Fruit fly (Drosophila melanogaster) whole organism: ENCODE measurements around the gene drm.

Experiments
- CG8478 ChIP-seq: fragments of >200 bp; optimal IDR thresholded peaks from 2 replicates; lab custom pipeline; 2018; ENCODE audit warnings: inconsistent platforms
- Dll ChIP-seq: fragments of >200 bp; optimal IDR thresholded peaks from 2 replicates; lab custom pipeline; 2017
- EcR ChIP-seq, 2 experiments: fragments of >200 bp; optimal IDR thresholded peaks; 2 replicates each; lab custom pipeline; 2017; ENCODE audit warnings: missing biosample characterization in 2 of 2, missing genetic modification characterization in 2 of 2, missing genetic modification reagents in 2 of 2
- pan ChIP-seq: fragments of >200 bp; optimal IDR thresholded peaks from 2 replicates; lab custom pipeline; 2017
- psq ChIP-seq: fragments of >200 bp; optimal IDR thresholded peaks from 2 replicates; lab custom pipeline; 2017
- usp ChIP-seq: fragments of >200 bp; optimal IDR thresholded peaks from 2 replicates; lab custom pipeline; 2017; ENCODE audit warnings: missing biosample characterization, missing genetic modification characterization, mixed read lengths

DNA sequence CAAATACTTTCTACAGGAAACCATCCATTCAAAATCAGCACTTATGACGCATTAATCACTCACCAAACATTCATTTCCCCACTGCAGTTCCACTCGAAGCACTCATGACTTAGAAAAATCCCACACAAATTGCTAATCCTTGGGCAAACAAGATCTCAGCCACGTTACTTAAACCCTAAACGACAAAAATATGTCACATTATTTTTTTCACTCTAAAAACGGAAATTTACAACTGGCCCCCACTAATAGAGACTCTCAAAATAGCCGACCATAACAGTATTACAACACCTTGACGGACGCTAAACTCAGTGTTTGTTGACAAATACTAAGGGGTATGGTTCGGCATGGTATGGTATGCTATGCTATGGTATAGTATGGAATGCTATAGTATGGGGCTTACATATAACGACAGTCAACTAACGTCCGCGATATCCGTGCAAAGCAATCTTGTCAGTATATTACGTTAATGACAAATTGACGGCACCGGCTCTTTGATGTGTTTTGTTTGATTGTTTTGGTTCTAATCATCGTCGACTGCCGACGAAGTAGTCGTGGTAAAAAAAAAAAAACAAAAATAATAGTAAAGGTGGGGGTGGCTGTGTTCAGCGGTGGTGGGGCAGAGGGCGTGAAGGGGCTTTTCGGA, 33.6 kb downstream of the drm start:
- no peak for TF ChIP-seq usp
- no peak for TF ChIP-seq pan (lab: Kevin White, UChicago)
- no peak for TF ChIP-seq psq
- no peak for TF ChIP-seq EcR (GFP tag; optimal IDR thresholded peaks at IDR 0.05; lab: Kevin White, UChicago)
- TF ChIP-seq Dll = no peak
- no peak for TF ChIP-seq CG8478 (lab: Kevin White, UChicago)
